Worm (Caenorhabditis elegans): ENCODE data around the gene Y54G9A.9.

- TF ChIP-seq nhr-237 (tag; optimal IDR thresholded peaks at IDR 0.05) (no peak), ztf-11 (tag; optimal IDR thresholded peaks at IDR 0.05) (no peak), pqm-1 (tag; optimal IDR thresholded peaks at IDR 0.05) (no peak), lsy-2 (tag; optimal IDR thresholded peaks at IDR 0.05) (no peak), jun-1 (tag; optimal IDR thresholded peaks at IDR 0.05) (no peak), dpl-1 (GFP tag; optimal IDR thresholded peaks at IDR 0.05) (no peak), snpc-4 (tag; optimal IDR thresholded peaks at IDR 0.05) (no peak), nhr-42 (GFP tag; IDR thresholded peaks at IDR 0.05) (no peak), R02D3.7 (tag; optimal IDR thresholded peaks at IDR 0.05) (no peak)
Measured at ce11 chrII:13732146-13732545, 2.6 kb downstream of the Y54G9A.9 start.

Measured in whole organism, L4 larva.